Worm (Caenorhabditis elegans) whole organism, L2 larva: Measurements from ENCODE around the gene sru-25.

Experiments used
- C34F6.9 ChIP-seq: fragments of 150-350 bp; optimal IDR thresholded peaks from 2 replicates; lab custom pipeline; 2014; ENCODE audit warnings: missing biosample characterization, missing genetic modification characterization
- R02D3.7 ChIP-seq: fragments of 150-350 bp; optimal IDR thresholded peaks from 2 replicates; lab custom pipeline; 2014; ENCODE audit warnings: missing biosample characterization, missing genetic modification characterization
- Y55F3AM.14 ChIP-seq: fragments of 200-800 bp; sonication (Bioruptor generic); optimal IDR thresholded peaks from 2 replicates; lab custom pipeline; 2018; ENCODE audit warnings: mild to moderate bottlenecking, missing genetic modification characterization, missing compliant biosample characterization
- alr-1 ChIP-seq: fragments of 150-350 bp; optimal IDR thresholded peaks from 2 replicates; lab custom pipeline; 2014; ENCODE audit warnings: missing biosample characterization, missing genetic modification characterization
- aly-2 ChIP-seq: fragments of 150-350 bp; optimal IDR thresholded peaks from 2 replicates; lab custom pipeline; 2014; ENCODE audit warnings: missing biosample characterization, missing genetic modification characterization
- ama-1 ChIP-seq: fragments of 150-350 bp; optimal IDR thresholded peaks from 2 replicates; lab custom pipeline; 2018; ENCODE audit warnings: inconsistent platforms
- blmp-1 ChIP-seq: sonication (generic microtip); optimal IDR thresholded peaks from 2 replicates; lab custom pipeline; 2017; ENCODE audit warnings: missing genetic modification characterization, mild to moderate bottlenecking, missing compliant biosample characterization, antibody characterized with exemption, moderate library complexity; ENCODE audit not compliant: insufficient read depth
- ceh-16 ChIP-seq: fragments of 150-350 bp; optimal IDR thresholded peaks from 2 replicates; lab custom pipeline; 2014; ENCODE audit warnings: missing biosample characterization, missing genetic modification characterization
- ceh-82 ChIP-seq: fragments of 150-350 bp; optimal IDR thresholded peaks from 2 replicates; lab custom pipeline; 2014; ENCODE audit warnings: missing biosample characterization, missing genetic modification characterization
- crh-2 ChIP-seq: sonication (generic microtip); optimal IDR thresholded peaks from 2 replicates; lab custom pipeline; 2017; ENCODE audit warnings: missing biosample characterization, missing genetic modification characterization
- dmd-4 ChIP-seq: sonication (generic microtip); optimal IDR thresholded peaks from 2 replicates; lab custom pipeline; 2017; ENCODE audit warnings: missing biosample characterization, missing genetic modification characterization
- egl-27 ChIP-seq: sonication (generic microtip); optimal IDR thresholded peaks from 3 replicates; lab custom pipeline; 2017; ENCODE audit warnings: missing biosample characterization, missing genetic modification reagents, missing genetic modification characterization
- elt-1 ChIP-seq: fragments of 150-350 bp; optimal IDR thresholded peaks from 2 replicates; lab custom pipeline; 2014; ENCODE audit warnings: missing biosample characterization, missing genetic modification characterization
- elt-3 ChIP-seq: sonication (generic microtip); optimal IDR thresholded peaks from 2 replicates; lab custom pipeline; 2017; ENCODE audit warnings: missing biosample characterization, missing genetic modification characterization
- lin-13 ChIP-seq: fragments of 150-350 bp; optimal IDR thresholded peaks from 2 replicates; lab custom pipeline; 2014; ENCODE audit warnings: missing biosample characterization, missing genetic modification reagents, missing genetic modification characterization
- mab-5 ChIP-seq: fragments of 150-350 bp; optimal IDR thresholded peaks from 2 replicates; lab custom pipeline; 2014; ENCODE audit warnings: missing biosample characterization, missing genetic modification characterization
- nhr-10 ChIP-seq: sonication (generic microtip); optimal IDR thresholded peaks from 2 replicates; lab custom pipeline; 2017; ENCODE audit warnings: missing biosample characterization, missing genetic modification characterization
- nhr-12 ChIP-seq: fragments of 150-350 bp; optimal IDR thresholded peaks from 2 replicates; lab custom pipeline; 2014; ENCODE audit warnings: missing biosample characterization, missing genetic modification characterization
- nhr-23 ChIP-seq: fragments of 150-350 bp; optimal IDR thresholded peaks from 2 replicates; lab custom pipeline; 2014; ENCODE audit warnings: missing biosample characterization, missing genetic modification reagents, missing genetic modification characterization
- nhr-237 ChIP-seq: fragments of 150-350 bp; optimal IDR thresholded peaks from 2 replicates; lab custom pipeline; 2014; ENCODE audit warnings: missing biosample characterization, missing genetic modification characterization
- nhr-6 ChIP-seq: fragments of 150-350 bp; optimal IDR thresholded peaks from 2 replicates; lab custom pipeline; 2014; ENCODE audit warnings: missing biosample characterization, missing genetic modification characterization
- nhr-77 ChIP-seq: fragments of 150-350 bp; optimal IDR thresholded peaks from 2 replicates; lab custom pipeline; 2014; ENCODE audit warnings: missing biosample characterization, missing genetic modification characterization
- sem-4 ChIP-seq: fragments of 150-350 bp; optimal IDR thresholded peaks from 2 replicates; lab custom pipeline; 2014; ENCODE audit warnings: missing biosample characterization, missing genetic modification reagents, missing genetic modification characterization
- sma-3 ChIP-seq: sonication (generic microtip); optimal IDR thresholded peaks from 2 replicates; lab custom pipeline; 2016; ENCODE audit warnings: missing genetic modification reagents, missing genetic modification characterization, missing compliant biosample characterization
- sma-9 ChIP-seq, 2 experiments: fragments of 150-350 bp in 1 of 2; sonication (generic microtip) in 1 of 2; optimal IDR thresholded peaks; 2 replicates each; lab custom pipeline; 2014 to 2016; ENCODE audit warnings: missing genetic modification characterization in 2 of 2, mild to moderate bottlenecking in 1 of 2, missing biosample characterization in 1 of 2, missing compliant biosample characterization in 1 of 2, missing genetic modification reagents in 1 of 2, moderate library complexity in 1 of 2
- snpc-4 ChIP-seq: fragments of 150-350 bp; optimal IDR thresholded peaks from 2 replicates; lab custom pipeline; 2014; ENCODE audit warnings: missing biosample characterization, missing genetic modification characterization
- unc-55 ChIP-seq: fragments of 150-350 bp; sonication (generic microtip); optimal IDR thresholded peaks from 3 replicates; lab custom pipeline; 2014; ENCODE audit warnings: missing biosample characterization, missing genetic modification reagents, missing genetic modification characterization
- unc-62 ChIP-seq: fragments of 150-350 bp; optimal IDR thresholded peaks from 2 replicates; lab custom pipeline; 2014; ENCODE audit warnings: missing biosample characterization, missing genetic modification reagents, missing genetic modification characterization
- zag-1 ChIP-seq: fragments of 150-350 bp; optimal IDR thresholded peaks from 2 replicates; lab custom pipeline; 2014; ENCODE audit warnings: missing biosample characterization, missing genetic modification characterization
- ztf-1 ChIP-seq: fragments of 200-800 bp; sonication (Bioruptor generic); conservative IDR thresholded peaks from 2 replicates; pipeline ENCODE4 v1.3.6; 2022; ENCODE audit warnings: missing genetic modification characterization, missing compliant biosample characterization
- ztf-11 ChIP-seq: sonication (generic microtip); optimal IDR thresholded peaks from 2 replicates; lab custom pipeline; 2017; ENCODE audit warnings: missing biosample characterization, missing genetic modification characterization

The sru-25 gene

ce11 chrV:674213-674612 lies at the start of gene sru-25:
sru-25 (minus strand) TSS chrV:674313.
- TF ChIP-seq elt-3 (tag; lab: Kevin White, UChicago) (no peak), R02D3.7 (tag; lab: Kevin White, UChicago) (no peak), nhr-10 (tag; lab: Kevin White, UChicago) (no peak), ama-1 (lab: Kevin White, UChicago) (no peak), Y55F3AM.14 (GFP tag; lab: Kevin White, UChicago) (no peak), egl-27 (no peak), aly-2 (tag; lab: Kevin White, UChicago) (no peak), C34F6.9 (tag; lab: Kevin White, UChicago) (no peak), unc-55 (GFP tag; lab: Kevin White, UChicago) (no peak), lin-13 (no peak), nhr-6 (tag; lab: Kevin White, UChicago) (no peak), ztf-1 (GFP tag; lab: Robert Waterston, UW) (no peak), zag-1 (tag; lab: Kevin White, UChicago) (no peak), crh-2 (tag; lab: Kevin White, UChicago) (no peak)

- no peak for TF ChIP-seq snpc-4
- TF ChIP-seq ztf-11 (tag; lab: Kevin White, UChicago), result no peak
Measured at ce11 chrV:722889-723288, 48.8 kb upstream of the sru-25 start.

ce11 chrV:719731-720130 lies 45.6 kb upstream of the sru-25 start, which contains the start of gene srbc-40:
srbc-40 (minus strand) TSS chrV:719831.
- no peak for TF ChIP-seq dmd-4 (tag; lab: Kevin White, UChicago)
- no peak for TF ChIP-seq nhr-12 (tag; lab: Kevin White, UChicago)
- TF ChIP-seq unc-62 (GFP tag; lab: Kevin White, UChicago), result no peak
- TF ChIP-seq nhr-10 (tag; lab: Kevin White, UChicago), result no peak
- TF ChIP-seq, all 48 proteins: peak for 0

ce11 chrV:712882-713281 lies 38.8 kb upstream of the sru-25 start, which contains the start of gene cyp-33C11:
cyp-33C11 (minus strand) TSS chrV:712982.
- TF ChIP-seq R02D3.7 (tag; lab: Kevin White, UChicago) (no peak), elt-3 (tag; lab: Kevin White, UChicago) (no peak), snpc-4 (no peak), Y55F3AM.14 (GFP tag; lab: Kevin White, UChicago) (no peak), egl-27 (no peak), ceh-82 (tag; lab: Kevin White, UChicago) (no peak), sma-3 (GFP tag; lab: Kevin White, UChicago) (no peak), nhr-237 (tag; lab: Kevin White, UChicago) (no peak), alr-1 (no peak), dmd-4 (tag; lab: Kevin White, UChicago) (no peak)
- TF ChIP-seq, all 48 proteins: peak for 0

ce11 chrV:708808-709207 lies 34.7 kb upstream of the sru-25 start, which contains the start of gene srbc-39:
srbc-39 (plus strand) TSS chrV:709108.
- TF ChIP-seq blmp-1 (no peak), ama-1 (lab: Kevin White, UChicago) (no peak), nhr-6 (tag; lab: Kevin White, UChicago) (no peak), sma-9 (GFP tag; optimal IDR thresholded peaks at IDR 0.05; lab: Kevin White, UChicago) (no peak), sma-9 (tag; optimal IDR thresholded peaks at IDR 0.05; lab: Kevin White, UChicago) (no peak), elt-1 (tag; lab: Kevin White, UChicago) (no peak), egl-27 (no peak), sma-3 (GFP tag; lab: Kevin White, UChicago) (no peak), sem-4 (no peak), crh-2 (tag; lab: Kevin White, UChicago) (no peak), ceh-16 (no peak)
- TF ChIP-seq, all 48 proteins: peak for 0

- no peak for TF ChIP-seq aly-2 (tag; lab: Kevin White, UChicago)
- no peak for TF ChIP-seq egl-27
- TF ChIP-seq unc-62 (GFP tag; lab: Kevin White, UChicago), result no peak
Measured at ce11 chrV:706918-707317, 32.8 kb upstream of the sru-25 start, which contains the start of gene srbc-38. srbc-38 (plus strand) TSS chrV:707218.

- no peak for TF ChIP-seq nhr-23 (tag; lab: Kevin White, UChicago)
- TF ChIP-seq mab-5 (tag; lab: Kevin White, UChicago), result no peak
- no peak for TF ChIP-seq nhr-10 (tag; lab: Kevin White, UChicago)
- no peak for TF ChIP-seq sem-4
- TF ChIP-seq snpc-4, result no peak
- no peak for TF ChIP-seq sma-3 (GFP tag; lab: Kevin White, UChicago)
- TF ChIP-seq egl-27, result no peak
- no peak for TF ChIP-seq elt-1 (tag; lab: Kevin White, UChicago)
- TF ChIP-seq nhr-77 (tag; lab: Kevin White, UChicago), result no peak
- TF ChIP-seq ztf-1 (GFP tag; lab: Robert Waterston, UW), result no peak
Measured at ce11 chrV:702260-702659, 28.1 kb upstream of the sru-25 start, which contains the start of gene srbc-37. srbc-37 (plus strand) TSS chrV:702560.
